Fruit fly (Drosophila melanogaster): ENCODE results near the gene CG31524.

CG31524 gene

dm6 chr3R:30540196-30540595 lies 26.0 kb upstream of the CG31524 start (continued):
- peak; percentile 82; the same call in 2 of the 3 replicates for TF ChIP-seq C15 (GFP tag; IDR thresholded peaks at IDR 0.05)
- TF ChIP-seq gfzf (GFP tag; optimal IDR thresholded peaks at IDR 0.05): peak; percentile 8
- no peak for TF ChIP-seq CG7271 (tag; optimal IDR thresholded peaks at IDR 0.05)
- peak; percentile 84 for TF ChIP-seq MTF-1 (GFP tag; optimal IDR thresholded peaks at IDR 0.05; ENCODE audit: borderline replicate concordance)
- peak; percentile 87 for TF ChIP-seq tio (GFP tag; optimal IDR thresholded peaks at IDR 0.05)
- TF ChIP-seq CG11504 (tag; optimal IDR thresholded peaks at IDR 0.05): peak; percentile 93
- peak; percentile 82 for TF ChIP-seq wor (GFP tag; IDR thresholded peaks at IDR 0.05)
- peak; percentile 93 for TF ChIP-seq Meics (GFP tag; optimal IDR thresholded peaks at IDR 0.05)
- peak; percentile 78 for TF ChIP-seq CG32767 (GFP tag; IDR thresholded peaks at IDR 0.05)
- TF ChIP-seq CG12155 (GFP tag; optimal IDR thresholded peaks at IDR 0.05): peak; percentile 87
- TF ChIP-seq HLH4C (GFP tag; IDR thresholded peaks at IDR 0.05; ENCODE audit: partially characterized antibody): no peak
- peak; percentile 69 for TF ChIP-seq psq (GFP tag; optimal IDR thresholded peaks at IDR 0.05)
- peak; percentile 71 for TF ChIP-seq CG4707 (GFP tag; optimal IDR thresholded peaks at IDR 0.05)
- no peak for TF ChIP-seq pita (GFP tag; optimal IDR thresholded peaks at IDR 0.05)
- peak; percentile 77 for TF ChIP-seq sr (GFP tag; IDR thresholded peaks at IDR 0.05)
- peak; percentile 88 for TF ChIP-seq CG31441 (GFP tag; IDR thresholded peaks at IDR 0.05)
- TF ChIP-seq caup (GFP tag; optimal IDR thresholded peaks at IDR 0.05; ENCODE audit: severe bottlenecking): peak; percentile 94
- peak; percentile 87 for TF ChIP-seq al (GFP tag; IDR thresholded peaks at IDR 0.05)
- TF ChIP-seq CG12104 (GFP tag; optimal IDR thresholded peaks at IDR 0.05): peak; percentile 88
- TF ChIP-seq Lim3 (GFP tag; IDR thresholded peaks at IDR 0.05): peak; percentile 81
- TF ChIP-seq CG31365 (tag; optimal IDR thresholded peaks at IDR 0.05): peak; percentile 77
- peak; percentile 74 for TF ChIP-seq run (tag; optimal IDR thresholded peaks at IDR 0.05)
- peak; percentile 92 for TF ChIP-seq CG9609 (GFP tag; optimal IDR thresholded peaks at IDR 0.05)
- TF ChIP-seq CG17328 (GFP tag; IDR thresholded peaks at IDR 0.05): peak; percentile 93
- TF ChIP-seq CG7963 (GFP tag; IDR thresholded peaks at IDR 0.05; ENCODE audit: partially characterized antibody): no peak
- TF ChIP-seq CG42726 (GFP tag; IDR thresholded peaks at IDR 0.05; ENCODE audit: partially characterized antibody): no peak
- peak; percentile 89 for TF ChIP-seq CHES-1-like (GFP tag; optimal IDR thresholded peaks at IDR 0.05)
- no peak for TF ChIP-seq hkb (optimal IDR thresholded peaks at IDR 0.05)
- peak; percentile 94 for TF ChIP-seq hkb (GFP tag; IDR thresholded peaks at IDR 0.05)
- TF ChIP-seq Gug (GFP tag; IDR thresholded peaks at IDR 0.05): peak; percentile 93
- peak; percentile 48 for TF ChIP-seq Hmx (GFP tag; optimal IDR thresholded peaks at IDR 0.05)
- TF ChIP-seq dysf (GFP tag; IDR thresholded peaks at IDR 0.05): peak; percentile 95
- TF ChIP-seq wek (GFP tag; optimal IDR thresholded peaks at IDR 0.05): peak; percentile 77
- peak; percentile 84 for TF ChIP-seq odd (GFP tag; optimal IDR thresholded peaks at IDR 0.05)
- no peak for TF ChIP-seq chinmo (GFP tag; IDR thresholded peaks at IDR 0.05; ENCODE audit: partially characterized antibody)
- no peak for TF ChIP-seq Dll (GFP tag; IDR thresholded peaks at IDR 0.05; ENCODE audit: partially characterized antibody)
- peak; percentile 89 for TF ChIP-seq vfl (GFP tag; optimal IDR thresholded peaks at IDR 0.05)
- TF ChIP-seq CG14441 (GFP tag; IDR thresholded peaks at IDR 0.05): peak; percentile 95
- peak; percentile 93 for TF ChIP-seq esg (GFP tag; conservative IDR thresholded peaks at IDR 0.05)
- peak; percentile 95 for TF ChIP-seq CG15269 (tag; optimal IDR thresholded peaks at IDR 0.05)
- peak; percentile 92 for TF ChIP-seq CG1792 (GFP tag; optimal IDR thresholded peaks at IDR 0.05)
- peak; percentile 94 for TF ChIP-seq NfI (GFP tag; optimal IDR thresholded peaks at IDR 0.05)
- peak; percentile 62 for TF ChIP-seq CG2202 (tag; optimal IDR thresholded peaks at IDR 0.05)
- peak; percentile 94 for TF ChIP-seq chn (GFP tag; optimal IDR thresholded peaks at IDR 0.05)
- peak; percentile 55 for TF ChIP-seq CG10431 (GFP tag; optimal IDR thresholded peaks at IDR 0.05)
- peak; percentile 91 for TF ChIP-seq tx (GFP tag; optimal IDR thresholded peaks at IDR 0.05)
- peak; percentile 54 for TF ChIP-seq Usf (GFP tag; optimal IDR thresholded peaks at IDR 0.05)
- TF ChIP-seq NC2β (GFP tag; optimal IDR thresholded peaks at IDR 0.05): peak; percentile 78
- TF ChIP-seq stwl (tag; optimal IDR thresholded peaks at IDR 0.05): no peak
- TF ChIP-seq CG5245 (GFP tag; optimal IDR thresholded peaks at IDR 0.05): peak; percentile 92
- peak; percentile 85 for TF ChIP-seq slou (GFP tag; optimal IDR thresholded peaks at IDR 0.05)

All from whole organism, embryonic.